Worm (Caenorhabditis elegans): ENCODE results near the gene F11E6.6.

ce11 chrIV:17426970-17427369 is 38.8 kb downstream of the F11E6.6 start:
- TF ChIP-seq ceh-83 (GFP tag; optimal IDR thresholded peaks at IDR 0.05) (no peak), nhr-76 (tag; optimal IDR thresholded peaks at IDR 0.05) (no peak), nhr-2 (tag; optimal IDR thresholded peaks at IDR 0.05) (no peak), nhr-28 (tag; optimal IDR thresholded peaks at IDR 0.05) (no peak), unc-39 (tag; optimal IDR thresholded peaks at IDR 0.05) (no peak), elt-1 (tag; optimal IDR thresholded peaks at IDR 0.05; ENCODE audit: borderline replicate concordance, insufficient read depth) (no peak)
